Fruit fly (Drosophila melanogaster) whole organism, embryonic: Measurements from ENCODE around the gene nenya.

Source experiments
- Adf1 ChIP-seq: fragments of 200-800 bp; sonication (Bioruptor generic); IDR thresholded peaks from 2 replicates; pipeline ENCODE4 v1.3.6; 2022; ENCODE audit warnings: missing biosample characterization, missing genetic modification characterization
- Antp ChIP-seq: fragments of 200-800 bp; sonication (Bioruptor generic); optimal IDR thresholded peaks from 3 replicates; lab custom pipeline; 2016; ENCODE audit warnings: missing biosample characterization, missing genetic modification characterization
- Asciz ChIP-seq: fragments of 200-800 bp; sonication (Bioruptor generic); optimal IDR thresholded peaks from 2 replicates; lab custom pipeline; 2017; ENCODE audit warnings: missing biosample characterization, mild to moderate bottlenecking, missing genetic modification characterization, missing genetic modification reagents
- BEAF-32 ChIP-seq: fragments of 200-800 bp; sonication (Bioruptor generic); optimal IDR thresholded peaks from 3 replicates; lab custom pipeline; 2017; ENCODE audit warnings: missing biosample characterization, missing genetic modification characterization, mild to moderate bottlenecking, moderate library complexity, missing genetic modification reagents
- CG11085 ChIP-seq: fragments of 200-800 bp; sonication (Bioruptor generic); IDR thresholded peaks from 2 replicates; pipeline ENCODE4 v1.3.6; 2022; ENCODE audit warnings: missing biosample characterization, missing genetic modification characterization
- CG11398 ChIP-seq: fragments of 200-800 bp; sonication (Bioruptor generic); optimal IDR thresholded peaks from 2 replicates; lab custom pipeline; 2016; ENCODE audit warnings: missing biosample characterization, missing genetic modification characterization
- CG12744 ChIP-seq: fragments of 200-800 bp; sonication (Bioruptor generic); optimal IDR thresholded peaks from 2 replicates; lab custom pipeline; 2016; ENCODE audit warnings: missing biosample characterization, missing genetic modification characterization
- CG14441 ChIP-seq: fragments of 200-800 bp; sonication (Bioruptor generic); IDR thresholded peaks from 2 replicates; pipeline ENCODE4 v1.3.6; 2022; ENCODE audit warnings: missing biosample characterization, missing genetic modification characterization
- CG17186 ChIP-seq: fragments of 200-800 bp; sonication (Bioruptor generic); optimal IDR thresholded peaks from 3 replicates; lab custom pipeline; 2017; ENCODE audit warnings: missing biosample characterization, missing genetic modification reagents, missing genetic modification characterization
- CG17359 ChIP-seq: fragments of 200-800 bp; sonication (Bioruptor generic); optimal IDR thresholded peaks from 3 replicates; lab custom pipeline; 2018; ENCODE audit warnings: missing biosample characterization, mild to moderate bottlenecking, missing genetic modification characterization, moderate library complexity
- CG2129 ChIP-seq: fragments of 200-800 bp; sonication (Bioruptor generic); IDR thresholded peaks from 2 replicates; pipeline ENCODE4 v1.3.6; 2022; ENCODE audit warnings: missing biosample characterization, missing genetic modification characterization; ENCODE audit not compliant: partially characterized antibody
- CG2202 ChIP-seq: fragments of 200-800 bp; sonication (Bioruptor generic); optimal IDR thresholded peaks from 2 replicates; lab custom pipeline; 2018; ENCODE audit warnings: missing biosample characterization, mild to moderate bottlenecking, missing genetic modification characterization
- CG3065 ChIP-seq: fragments of 200-800 bp; sonication (Bioruptor generic); optimal IDR thresholded peaks from 2 replicates; lab custom pipeline; 2016; ENCODE audit warnings: missing biosample characterization, missing genetic modification characterization
- CG34422 ChIP-seq: fragments of 200-800 bp; sonication (Bioruptor generic); IDR thresholded peaks from 3 replicates; pipeline ENCODE4 v1.3.6; 2022; ENCODE audit warnings: missing biosample characterization, missing genetic modification characterization
- CG4617 ChIP-seq: fragments of 200-800 bp; sonication (Bioruptor generic); optimal IDR thresholded peaks from 3 replicates; lab custom pipeline; 2016; ENCODE audit warnings: missing biosample characterization, missing genetic modification characterization, borderline replicate concordance
- CG5953 ChIP-seq: fragments of 200-800 bp; sonication (Bioruptor generic); IDR thresholded peaks from 2 replicates; pipeline ENCODE4 v1.3.6; 2022; ENCODE audit warnings: missing biosample characterization, missing genetic modification characterization
- CG7271 ChIP-seq: fragments of 200-800 bp; sonication (Bioruptor generic); optimal IDR thresholded peaks from 2 replicates; lab custom pipeline; 2018; ENCODE audit warnings: missing biosample characterization, mild to moderate bottlenecking, missing genetic modification characterization, moderate library complexity
- CG7745 ChIP-seq: fragments of 200-800 bp; sonication (Bioruptor generic); optimal IDR thresholded peaks from 2 replicates; lab custom pipeline; 2018; ENCODE audit warnings: missing biosample characterization, mild to moderate bottlenecking, missing genetic modification characterization, moderate library complexity
- CG7839 ChIP-seq: fragments of 200-800 bp; sonication (Bioruptor generic); optimal IDR thresholded peaks from 3 replicates; lab custom pipeline; 2018; ENCODE audit warnings: missing biosample characterization, mild to moderate bottlenecking, missing genetic modification characterization, moderate library complexity
- CG8388 ChIP-seq: fragments of 200-800 bp; sonication (Bioruptor generic); optimal IDR thresholded peaks from 2 replicates; lab custom pipeline; 2019; ENCODE audit warnings: missing biosample characterization, mild to moderate bottlenecking, missing genetic modification characterization, moderate library complexity
- Dll ChIP-seq: fragments of 200-800 bp; sonication (Bioruptor generic); IDR thresholded peaks from 4 replicates; pipeline ENCODE4 v1.3.6; 2022; ENCODE audit warnings: missing biosample characterization, missing genetic modification characterization; ENCODE audit not compliant: partially characterized antibody
- Gug ChIP-seq: fragments of 200-800 bp; sonication (Bioruptor generic); IDR thresholded peaks from 4 replicates; pipeline ENCODE4 v1.3.6; 2022; ENCODE audit warnings: missing biosample characterization, missing genetic modification characterization
- Jarid2 ChIP-seq: fragments of 200-800 bp; sonication (Bioruptor generic); optimal IDR thresholded peaks from 3 replicates; lab custom pipeline; 2017; ENCODE audit warnings: mild to moderate bottlenecking, missing biosample characterization, missing genetic modification reagents, missing genetic modification characterization
- Med ChIP-seq: fragments of 200-800 bp; sonication (Bioruptor generic); peaks from one replicate; lab custom pipeline; 2016; ENCODE audit warnings: missing biosample characterization, missing genetic modification characterization, mild to moderate bottlenecking, inconsistent platforms, moderate library complexity
- Six4 ChIP-seq: fragments of 200-800 bp; sonication (Bioruptor generic); optimal IDR thresholded peaks from 2 replicates; lab custom pipeline; 2016; ENCODE audit warnings: missing biosample characterization, missing genetic modification characterization
- Xbp1 ChIP-seq: fragments of 200-800 bp; sonication (Bioruptor generic); optimal IDR thresholded peaks from 3 replicates; lab custom pipeline; 2016; ENCODE audit warnings: missing biosample characterization, mild to moderate bottlenecking, missing genetic modification characterization
- YL-1 ChIP-seq: fragments of 200-800 bp; sonication (Bioruptor generic); optimal IDR thresholded peaks from 3 replicates; lab custom pipeline; 2017; ENCODE audit warnings: missing biosample characterization, mild to moderate bottlenecking, missing genetic modification characterization
- cad ChIP-seq: fragments of >200 bp; optimal IDR thresholded peaks from 2 replicates; lab custom pipeline; 2017; ENCODE audit warnings: missing biosample characterization, missing genetic modification characterization
- cas ChIP-seq: fragments of 200-800 bp; sonication (Bioruptor generic); IDR thresholded peaks from 2 replicates; pipeline ENCODE4 v1.3.6; 2022; ENCODE audit warnings: missing biosample characterization, missing genetic modification characterization
- cg ChIP-seq: fragments of 200-800 bp; sonication (Bioruptor generic); optimal IDR thresholded peaks from 3 replicates; lab custom pipeline; 2019; ENCODE audit warnings: missing biosample characterization, mild to moderate bottlenecking, missing genetic modification characterization, moderate library complexity
- dan ChIP-seq: fragments of 200-800 bp; sonication (Bioruptor generic); IDR thresholded peaks from 2 replicates; pipeline ENCODE4 v1.3.6; 2022; ENCODE audit warnings: missing biosample characterization, missing genetic modification characterization
- disco-r ChIP-seq: fragments of 200-800 bp; sonication (Bioruptor generic); optimal IDR thresholded peaks from 2 replicates; lab custom pipeline; 2016; ENCODE audit warnings: missing biosample characterization, missing genetic modification characterization
- dpn ChIP-seq, 2 experiments: fragments of 200-800 bp; sonication (Bioruptor generic); optimal IDR thresholded peaks; 3 replicates each; lab custom pipeline; 2016; ENCODE audit warnings: missing biosample characterization in 2 of 2, missing genetic modification characterization in 2 of 2
- ems ChIP-seq: fragments of 200-800 bp; sonication (Bioruptor generic); optimal IDR thresholded peaks from 3 replicates; lab custom pipeline; 2016; ENCODE audit warnings: missing biosample characterization, missing genetic modification characterization
- gcm ChIP-seq: fragments of 200-800 bp; sonication (Bioruptor generic); optimal IDR thresholded peaks from 2 replicates; lab custom pipeline; 2019; ENCODE audit warnings: missing biosample characterization, mild to moderate bottlenecking, missing genetic modification characterization, moderate library complexity
- grau ChIP-seq: fragments of 200-800 bp; optimal IDR thresholded peaks from 3 replicates; lab custom pipeline; 2019; ENCODE audit warnings: missing biosample characterization, mild to moderate bottlenecking, missing genetic modification characterization, moderate library complexity
- gro ChIP-seq: fragments of 200-800 bp; sonication (Bioruptor generic); optimal IDR thresholded peaks from 2 replicates; lab custom pipeline; 2016; ENCODE audit warnings: missing biosample characterization, missing genetic modification characterization
- gsb ChIP-seq: fragments of 200-800 bp; sonication (Bioruptor generic); IDR thresholded peaks from 2 replicates; pipeline ENCODE4 v1.3.6; 2022; ENCODE audit warnings: missing biosample characterization, missing genetic modification characterization
- knrl ChIP-seq: fragments of 200-800 bp; sonication (Bioruptor generic); IDR thresholded peaks from 3 replicates; pipeline ENCODE4 v1.3.6; 2022; ENCODE audit warnings: missing biosample characterization, missing genetic modification characterization; ENCODE audit not compliant: partially characterized antibody
- lab ChIP-seq: fragments of 200-800 bp; sonication (Bioruptor generic); optimal IDR thresholded peaks from 3 replicates; lab custom pipeline; 2017; ENCODE audit warnings: missing biosample characterization, missing genetic modification characterization, mild to moderate bottlenecking, moderate library complexity, missing genetic modification reagents
- pfk ChIP-seq: fragments of 200-800 bp; sonication (Bioruptor generic); optimal IDR thresholded peaks from 2 replicates; lab custom pipeline; 2018; ENCODE audit warnings: missing biosample characterization, mild to moderate bottlenecking, missing genetic modification characterization, moderate library complexity
- ro ChIP-seq: fragments of 200-800 bp; sonication (Bioruptor generic); IDR thresholded peaks from 2 replicates; pipeline ENCODE4 v1.3.6; 2022; ENCODE audit warnings: missing biosample characterization, missing genetic modification characterization
- row ChIP-seq: fragments of 200-800 bp; sonication (Bioruptor generic); IDR thresholded peaks from 3 replicates; pipeline ENCODE4 v1.3.6; 2022; ENCODE audit warnings: missing biosample characterization, missing genetic modification characterization
- sd ChIP-seq: fragments of 200-800 bp; sonication (Bioruptor generic); optimal IDR thresholded peaks from 3 replicates; lab custom pipeline; 2018; ENCODE audit warnings: missing biosample characterization, mild to moderate bottlenecking, missing genetic modification characterization, moderate library complexity
- seq ChIP-seq: fragments of 200-800 bp; sonication (Bioruptor generic); IDR thresholded peaks from 2 replicates; pipeline ENCODE4 v1.3.6; 2022; ENCODE audit warnings: missing biosample characterization, missing genetic modification characterization
- shn ChIP-seq: fragments of 200-800 bp; sonication (Bioruptor generic); optimal IDR thresholded peaks from 3 replicates; lab custom pipeline; 2016; ENCODE audit warnings: missing biosample characterization, missing genetic modification characterization
- sima ChIP-seq: fragments of 200-800 bp; sonication (Bioruptor generic); optimal IDR thresholded peaks from 2 replicates; lab custom pipeline; 2016; ENCODE audit warnings: missing biosample characterization, missing genetic modification characterization
- sna ChIP-seq: fragments of 200-800 bp; sonication (Bioruptor generic); IDR thresholded peaks from 2 replicates; pipeline ENCODE4 v1.3.6; 2022; ENCODE audit warnings: missing biosample characterization, missing genetic modification characterization; ENCODE audit not compliant: partially characterized antibody
- trem ChIP-seq: fragments of 200-800 bp; optimal IDR thresholded peaks from 3 replicates; lab custom pipeline; 2019; ENCODE audit warnings: missing biosample characterization, mild to moderate bottlenecking, missing genetic modification characterization, moderate library complexity
- twi ChIP-seq: fragments of 200-800 bp; optimal IDR thresholded peaks from 2 replicates; lab custom pipeline; 2019; ENCODE audit warnings: missing biosample characterization, mild to moderate bottlenecking, missing genetic modification characterization, moderate library complexity
- usp ChIP-seq: fragments of >200 bp; optimal IDR thresholded peaks from 2 replicates; lab custom pipeline; 2017; ENCODE audit warnings: missing biosample characterization, missing genetic modification characterization

nenya gene

dm6 chr3R:27946555-27947204 lies 18.7 kb upstream of the nenya start (continued):
- TF ChIP-seq CG7271 (tag; lab: Kevin White, UChicago) (no peak), CG11085 (GFP tag; lab: Robert Waterston, UW) (no peak), Jarid2 (no peak), CG17359 (no peak), Gug (no peak), sima (GFP tag; lab: Kevin White, UChicago) (no peak), cas (no peak), ro (no peak), dan (GFP tag; lab: Robert Waterston, UW) (no peak), sna (GFP tag; lab: Robert Waterston, UW) (no peak), Asciz (GFP tag; lab: Kevin White, UChicago) (peak; percentile 29), dpn (GFP tag; optimal IDR thresholded peaks at IDR 0.05; lab: Kevin White, UChicago) (no peak), CG14441 (GFP tag; lab: Robert Waterston, UW) (no peak), lab (GFP tag; lab: Kevin White, UChicago) (peak; percentile 5), CG8388 (GFP tag; lab: Kevin White, UChicago) (no peak), CG5953 (GFP tag; lab: Robert Waterston, UW) (no peak), usp (GFP tag; lab: Kevin White, UChicago) (no peak), cad (GFP tag; lab: Kevin White, UChicago) (no peak), knrl (GFP tag; lab: Robert Waterston, UW) (no peak), CG7839 (no peak), CG17186 (no peak), CG7745 (no peak), disco-r (GFP tag; lab: Kevin White, UChicago) (no peak), Xbp1 (GFP tag; lab: Kevin White, UChicago) (no peak), ems (GFP tag; lab: Kevin White, UChicago) (no peak), cg (GFP tag; lab: Kevin White, UChicago) (no peak), gcm (GFP tag; lab: Kevin White, UChicago) (peak; percentile 11), trem (tag; lab: Kevin White, UChicago) (no peak), sd (tag; lab: Kevin White, UChicago) (peak; percentile 67), CG3065 (GFP tag; lab: Kevin White, UChicago) (no peak), BEAF-32 (GFP tag; lab: Kevin White, UChicago) (no peak), Antp (GFP tag; lab: Kevin White, UChicago) (no peak), Six4 (GFP tag; lab: Kevin White, UChicago) (no peak), Dll (GFP tag; lab: Robert Waterston, UW) (no peak), CG2129 (GFP tag; lab: Robert Waterston, UW) (no peak), Adf1 (GFP tag; lab: Robert Waterston, UW) (no peak), gsb (no peak), gro (GFP tag; lab: Kevin White, UChicago) (no peak), pfk (GFP tag; lab: Kevin White, UChicago) (peak; percentile 10), CG34422 (GFP tag; lab: Robert Waterston, UW) (no peak), twi (tag; lab: Kevin White, UChicago) (peak; percentile 87), YL-1 (GFP tag; lab: Kevin White, UChicago) (peak; percentile 24), CG4617 (GFP tag; lab: Kevin White, UChicago) (no peak), grau (tag; lab: Kevin White, UChicago) (no peak), CG12744 (GFP tag; lab: Kevin White, UChicago) (no peak), CG2202 (tag; lab: Kevin White, UChicago) (peak; percentile 32), shn (GFP tag; lab: Kevin White, UChicago) (no peak), CG11398 (no peak), seq (GFP tag; lab: Robert Waterston, UW) (no peak), Med (GFP tag; lab: Kevin White, UChicago) (peak; percentile 36), row (no peak)
